Worm (Caenorhabditis elegans): ENCODE results near the gene jmjd-2.
A peak's percentile ranks its signal among the peaks of the same experiment; 100 is the strongest.

The jmjd-2 gene

ce11 chrII:14247748-14248502 lies 4.5 kb upstream of the jmjd-2 start (continued):
- no peak for TF ChIP-seq cebp-1 (GFP tag; IDR thresholded peaks at IDR 0.05)
- peak; percentile 33 for TF ChIP-seq cebp-1 (tag; optimal IDR thresholded peaks at IDR 0.05)
- TF ChIP-seq snpc-3.4 (tag; optimal IDR thresholded peaks at IDR 0.05): no peak
- no peak for TF ChIP-seq hmg-20 (GFP tag; IDR thresholded peaks at IDR 0.05)
- TF ChIP-seq pbrm-1 (GFP tag; IDR thresholded peaks at IDR 0.05): no peak
- 0 out of 2 replicates have a peak, but pooled peaks have one; percentile 5 for TF ChIP-seq hsf-1 (GFP tag; IDR thresholded peaks at IDR 0.05)
- no peak for TF ChIP-seq tlf-1 (GFP tag; optimal IDR thresholded peaks at IDR 0.05)
- TF ChIP-seq lsl-1 (GFP tag; optimal IDR thresholded peaks at IDR 0.05): no peak
- TF ChIP-seq lin-54 (GFP tag; optimal IDR thresholded peaks at IDR 0.05): peak; percentile 23
- TF ChIP-seq Y95B8A.8 (GFP tag; IDR thresholded peaks at IDR 0.05): no peak
- peak; percentile 4 for TF ChIP-seq lin-40 (tag; optimal IDR thresholded peaks at IDR 0.05)
- TF ChIP-seq snpc-4 (GFP tag; optimal IDR thresholded peaks at IDR 0.05): no peak
- TF ChIP-seq snpc-4 (tag; optimal IDR thresholded peaks at IDR 0.05): peak in 1 of 4 experiments; percentile 6
- no peak for TF ChIP-seq rpc-1 (optimal IDR thresholded peaks at IDR 0.05)
- TF ChIP-seq rpc-1 (tag; optimal IDR thresholded peaks at IDR 0.05): no peak
- peak; percentile 51 for TF ChIP-seq ztf-18 (tag; optimal IDR thresholded peaks at IDR 0.05)
- no peak for TF ChIP-seq xnd-1 (tag; optimal IDR thresholded peaks at IDR 0.05)
- TF ChIP-seq lin-35 (GFP tag; optimal IDR thresholded peaks at IDR 0.05): no peak
- peak; percentile 17; the same call in 1 of the 2 replicates for TF ChIP-seq egrh-3 (GFP tag; IDR thresholded peaks at IDR 0.05)
- TF ChIP-seq F55B11.4 (tag; optimal IDR thresholded peaks at IDR 0.05; ENCODE audit: borderline replicate concordance, insufficient read depth): no peak
- TF ChIP-seq C06A6.2 (GFP tag; conservative IDR thresholded peaks at IDR 0.05): no peak
- TF ChIP-seq dpff-1 (tag; optimal IDR thresholded peaks at IDR 0.05): no peak

- peak; percentile 57; the same call in 1 of the 2 replicates for TF ChIP-seq hsf-1 (GFP tag; IDR thresholded peaks at IDR 0.05)
- peak; percentile 58; the same call in 1 of the 2 replicates for TF ChIP-seq mcd-1 (GFP tag; IDR thresholded peaks at IDR 0.05)
- TF ChIP-seq aptf-2 (GFP tag; conservative IDR thresholded peaks at IDR 0.05): no peak
- no peak for TF ChIP-seq ztf-28 (GFP tag; IDR thresholded peaks at IDR 0.05)
- TF ChIP-seq B0336.3 (GFP tag; IDR thresholded peaks at IDR 0.05): no peak
- no peak for TF ChIP-seq let-607 (tag; optimal IDR thresholded peaks at IDR 0.05)
- no peak for TF ChIP-seq Y53G8AR.9 (GFP tag; conservative IDR thresholded peaks at IDR 0.05)
- TF ChIP-seq ZK185.1 (tag; optimal IDR thresholded peaks at IDR 0.05; ENCODE audit: poor library complexity, severe bottlenecking): no peak
- no peak for TF ChIP-seq akir-1 (GFP tag; optimal IDR thresholded peaks at IDR 0.05)
- TF ChIP-seq unc-62 (GFP tag; optimal IDR thresholded peaks at IDR 0.05): no peak
- TF ChIP-seq F22D6.2 (tag; optimal IDR thresholded peaks at IDR 0.05): no peak
- peak; percentile 48 for TF ChIP-seq rcor-1 (GFP tag; IDR thresholded peaks at IDR 0.05)
- TF ChIP-seq cebp-2 (GFP tag; IDR thresholded peaks at IDR 0.05): no peak
- peak; percentile 94 for TF ChIP-seq madf-8 (GFP tag; conservative IDR thresholded peaks at IDR 0.05)
- TF ChIP-seq B0019.2 (GFP tag; conservative IDR thresholded peaks at IDR 0.05): peak; percentile 74
- no peak for TF ChIP-seq ets-4 (GFP tag; optimal IDR thresholded peaks at IDR 0.05)
- no peak for TF ChIP-seq ztf-25 (GFP tag; IDR thresholded peaks at IDR 0.05)
- no peak for TF ChIP-seq ccch-3 (GFP tag; optimal IDR thresholded peaks at IDR 0.05)
- no peak for TF ChIP-seq F10E7.11 (tag; optimal IDR thresholded peaks at IDR 0.05)
- no peak for TF ChIP-seq fkh-3 (tag; optimal IDR thresholded peaks at IDR 0.05)
- no peak for TF ChIP-seq K11D2.4 (GFP tag; IDR thresholded peaks at IDR 0.05)
- peak; percentile 98 for TF ChIP-seq lsl-1 (GFP tag; optimal IDR thresholded peaks at IDR 0.05)
- no peak for TF ChIP-seq mes-4 (tag; optimal IDR thresholded peaks at IDR 0.05)
- TF ChIP-seq F55B11.4 (tag; optimal IDR thresholded peaks at IDR 0.05; ENCODE audit: borderline replicate concordance, insufficient read depth): no peak
- TF ChIP-seq F37B4.10 (GFP tag; IDR thresholded peaks at IDR 0.05): no peak
- no peak for TF ChIP-seq mxl-1 (tag; optimal IDR thresholded peaks at IDR 0.05)
- TF ChIP-seq repo-1 (tag; optimal IDR thresholded peaks at IDR 0.05): no peak
- TF ChIP-seq F23B12.7 (tag; optimal IDR thresholded peaks at IDR 0.05; ENCODE audit: insufficient read depth): no peak
- peak; percentile 37 for TF ChIP-seq tbp1 (GFP tag; optimal IDR thresholded peaks at IDR 0.05)
Measured at ce11 chrII:14247227-14247626, 3.8 kb upstream of the jmjd-2 start.

All from whole organism, young adult.